Worm (Caenorhabditis elegans): ENCODE results near the gene slrp-1.

ce11 chrV:13530698-13531097 lies 35.0 kb upstream of the slrp-1 start, which contains the start of gene ttr-44:
- TF ChIP-seq lir-1 (GFP tag; conservative IDR thresholded peaks at IDR 0.05), result no peak
- TF ChIP-seq lin-54 (GFP tag; optimal IDR thresholded peaks at IDR 0.05), result no peak
- no peak for TF ChIP-seq him-1 (tag; optimal IDR thresholded peaks at IDR 0.05)
- no peak for TF ChIP-seq mcd-1 (GFP tag; IDR thresholded peaks at IDR 0.05)
- no peak for TF ChIP-seq unc-62 (GFP tag; optimal IDR thresholded peaks at IDR 0.05)
- no peak for TF ChIP-seq nhr-90 (tag; optimal IDR thresholded peaks at IDR 0.05)
- no peak for TF ChIP-seq F22D6.2 (tag; optimal IDR thresholded peaks at IDR 0.05)
- no peak for TF ChIP-seq F55B11.4 (tag; optimal IDR thresholded peaks at IDR 0.05; ENCODE audit: borderline replicate concordance, insufficient read depth)
- TF ChIP-seq snpc-1.1 (tag; optimal IDR thresholded peaks at IDR 0.05; ENCODE audit: insufficient read depth), result no peak
- TF ChIP-seq F57C9.4 (tag; optimal IDR thresholded peaks at IDR 0.05), result no peak

All from whole organism, young adult.